Worm (Caenorhabditis elegans) whole organism, young adult: ENCODE measurements around the gene T01H3.5.

Experiments
- B0019.2 ChIP-seq: fragments of 200-800 bp; sonication (Bioruptor generic); conservative IDR thresholded peaks from 2 replicates; pipeline ENCODE4 v1.3.6; 2022; ENCODE audit warnings: missing genetic modification reagents, missing genetic modification characterization, missing compliant biosample characterization
- C06A6.2 ChIP-seq: fragments of 200-800 bp; sonication (Bioruptor generic); conservative IDR thresholded peaks from 2 replicates; pipeline ENCODE4 v1.3.6; 2022; ENCODE audit warnings: missing genetic modification characterization, missing compliant biosample characterization
- F10E7.11 ChIP-seq: sonication (generic microtip); optimal IDR thresholded peaks from 2 replicates; lab custom pipeline; 2017; ENCODE audit warnings: mild to moderate bottlenecking, missing genetic modification characterization, moderate library complexity, missing compliant biosample characterization
- Y56A3A.18 ChIP-seq: fragments of 200-800 bp; sonication (Bioruptor generic); IDR thresholded peaks from 2 replicates; pipeline ENCODE4 v1.3.6; 2022; ENCODE audit warnings: missing genetic modification reagents, missing genetic modification characterization, missing compliant biosample characterization
- Y79H2A.3 ChIP-seq: fragments of 200-800 bp; sonication (Bioruptor generic); conservative IDR thresholded peaks from 2 replicates; pipeline ENCODE4 v1.3.6; 2022; ENCODE audit warnings: missing genetic modification reagents, missing genetic modification characterization, missing compliant biosample characterization
- Y95B8A.8 ChIP-seq: fragments of 200-800 bp; sonication (Bioruptor generic); IDR thresholded peaks from 2 replicates; pipeline ENCODE4 v1.3.6; 2022; ENCODE audit warnings: missing genetic modification reagents, missing genetic modification characterization, missing compliant biosample characterization
- akir-1 ChIP-seq: fragments of 200-800 bp; sonication (Bioruptor generic); optimal IDR thresholded peaks from 2 replicates; lab custom pipeline; 2018; ENCODE audit warnings: mild to moderate bottlenecking, missing genetic modification characterization, moderate library complexity, missing compliant biosample characterization
- aptf-3 ChIP-seq: fragments of 200-800 bp; sonication (Bioruptor generic); IDR thresholded peaks from 2 replicates; pipeline ENCODE4 v1.3.6; 2022; ENCODE audit warnings: missing genetic modification characterization, missing compliant biosample characterization
- attf-3 ChIP-seq: fragments of 200-800 bp; sonication (Bioruptor generic); conservative IDR thresholded peaks from 2 replicates; pipeline ENCODE4 v1.3.6; 2022; ENCODE audit warnings: missing genetic modification reagents, missing genetic modification characterization, missing compliant biosample characterization
- attf-6 ChIP-seq: fragments of 200-800 bp; sonication (Bioruptor generic); IDR thresholded peaks from 2 replicates; pipeline ENCODE4 v1.3.6; 2022; ENCODE audit warnings: missing genetic modification reagents, missing genetic modification characterization, missing compliant biosample characterization
- cebp-1 ChIP-seq, 2 experiments: fragments of 200-800 bp in 1 of 2; sonication (Bioruptor generic) in 1 of 2; sonication (generic microtip) in 1 of 2; IDR thresholded peaks in 1 of 2; optimal IDR thresholded peaks in 1 of 2; 2 replicates each; pipeline versions ENCODE4 v1.3.6 to Lab custom; 2017 to 2022; ENCODE audit warnings: missing compliant biosample characterization in 2 of 2, missing genetic modification characterization in 2 of 2, mild to moderate bottlenecking in 1 of 2, missing genetic modification reagents in 1 of 2, moderate library complexity in 1 of 2
- ceh-40 ChIP-seq: fragments of 200-800 bp; sonication (Bioruptor generic); IDR thresholded peaks from 2 replicates; pipeline ENCODE4 v1.3.6; 2022; ENCODE audit warnings: missing genetic modification characterization, missing compliant biosample characterization
- ceh-58 ChIP-seq: fragments of 200-800 bp; sonication (Bioruptor generic); IDR thresholded peaks from 2 replicates; pipeline ENCODE4 v1.3.6; 2022; ENCODE audit warnings: missing genetic modification characterization, missing compliant biosample characterization
- ceh-79 ChIP-seq: sonication (generic microtip); optimal IDR thresholded peaks from 2 replicates; lab custom pipeline; 2017; ENCODE audit warnings: mild to moderate bottlenecking, missing genetic modification characterization, missing compliant biosample characterization
- ceh-91 ChIP-seq: fragments of 200-800 bp; sonication (Bioruptor generic); IDR thresholded peaks from 2 replicates; pipeline ENCODE4 v1.3.6; 2022; ENCODE audit warnings: missing genetic modification reagents, missing genetic modification characterization, missing compliant biosample characterization
- dox-1 ChIP-seq: fragments of 200-800 bp; sonication (Bioruptor generic); IDR thresholded peaks from 2 replicates; pipeline ENCODE4 v1.3.6; 2022; ENCODE audit warnings: missing genetic modification reagents, missing genetic modification characterization, missing compliant biosample characterization
- dpff-1 ChIP-seq: sonication (generic microtip); optimal IDR thresholded peaks from 2 replicates; lab custom pipeline; 2017; ENCODE audit warnings: mild to moderate bottlenecking, missing genetic modification characterization, missing compliant biosample characterization
- egl-44 ChIP-seq: fragments of 200-800 bp; sonication (Bioruptor generic); IDR thresholded peaks from 2 replicates; pipeline ENCODE4 v1.3.6; 2022; ENCODE audit warnings: missing genetic modification reagents, missing genetic modification characterization, missing compliant biosample characterization
- ekl-4 ChIP-seq: fragments of 200-800 bp; sonication (Bioruptor generic); IDR thresholded peaks from 2 replicates; pipeline ENCODE4 v1.3.6; 2022; ENCODE audit warnings: missing genetic modification reagents, missing genetic modification characterization, missing compliant biosample characterization
- gei-17 ChIP-seq: fragments of 200-800 bp; sonication (Bioruptor generic); optimal IDR thresholded peaks from 2 replicates; lab custom pipeline; 2018; ENCODE audit warnings: mild to moderate bottlenecking, missing genetic modification characterization, missing compliant biosample characterization
- him-1 ChIP-seq: sonication (generic microtip); optimal IDR thresholded peaks from 2 replicates; lab custom pipeline; 2016; ENCODE audit warnings: missing genotype, missing genetic modification reagents, missing genetic modification characterization, missing compliant biosample characterization
- hlh-12 ChIP-seq: sonication (generic microtip); optimal IDR thresholded peaks from 2 replicates; lab custom pipeline; 2016; ENCODE audit warnings: missing genetic modification characterization, missing compliant biosample characterization
- hmg-1.2 ChIP-seq: fragments of 200-800 bp; sonication (Bioruptor generic); IDR thresholded peaks from 2 replicates; pipeline ENCODE4 v1.3.6; 2022; ENCODE audit warnings: missing genetic modification reagents, missing genetic modification characterization, missing compliant biosample characterization
- hrde-1 ChIP-seq: sonication (generic microtip); optimal IDR thresholded peaks from 2 replicates; lab custom pipeline; 2016; ENCODE audit warnings: missing genetic modification characterization, mild to moderate bottlenecking, missing compliant biosample characterization, moderate library complexity, missing genotype, missing genetic modification reagents, borderline replicate concordance
- hsf-1 ChIP-seq: fragments of 200-800 bp; sonication (Bioruptor generic); IDR thresholded peaks from 2 replicates; pipeline ENCODE4 v1.3.6; 2022; ENCODE audit warnings: missing genetic modification reagents, missing genetic modification characterization, missing compliant biosample characterization
- let-526 ChIP-seq: fragments of 200-800 bp; sonication (Bioruptor generic); IDR thresholded peaks from 2 replicates; pipeline ENCODE4 v1.3.6; 2022; ENCODE audit warnings: missing genetic modification reagents, missing genetic modification characterization, missing compliant biosample characterization
- lin-35 ChIP-seq, 3 experiments: fragments of 150-350 bp in 2 of 3; sonication (generic microtip) in 1 of 3; optimal IDR thresholded peaks; 2 replicates each; lab custom pipeline; 2014 to 2018; ENCODE audit warnings: missing biosample characterization in 3 of 3, missing genetic modification characterization in 3 of 3, missing genetic modification reagents in 3 of 3
- lin-54 ChIP-seq: fragments of 200-800 bp; sonication (Bioruptor generic); optimal IDR thresholded peaks from 2 replicates; lab custom pipeline; 2018; ENCODE audit warnings: mild to moderate bottlenecking, missing genetic modification characterization, missing compliant biosample characterization
- lir-1 ChIP-seq: fragments of 200-800 bp; sonication (Bioruptor generic); conservative IDR thresholded peaks from 2 replicates; pipeline ENCODE4 v1.3.6; 2022; ENCODE audit warnings: missing genetic modification reagents, missing genetic modification characterization, missing compliant biosample characterization
- lsl-1 ChIP-seq: fragments of 200-800 bp; sonication (Bioruptor generic); optimal IDR thresholded peaks from 2 replicates; lab custom pipeline; 2018; ENCODE audit warnings: mild to moderate bottlenecking, missing genetic modification characterization, moderate library complexity, missing compliant biosample characterization
- mel-28 ChIP-seq: sonication (generic microtip); optimal IDR thresholded peaks from 2 replicates; lab custom pipeline; 2016; ENCODE audit warnings: borderline replicate concordance, mild to moderate bottlenecking, missing genetic modification characterization, missing compliant biosample characterization
- mxl-1 ChIP-seq: sonication (generic microtip); optimal IDR thresholded peaks from 2 replicates; lab custom pipeline; 2016; ENCODE audit warnings: missing genetic modification characterization, missing compliant biosample characterization
- nfya-2 ChIP-seq: fragments of 200-800 bp; sonication (Bioruptor generic); IDR thresholded peaks from 2 replicates; pipeline ENCODE4 v1.3.6; 2022; ENCODE audit warnings: missing genetic modification reagents, missing genetic modification characterization, missing compliant biosample characterization
- nfyb-1 ChIP-seq: fragments of 200-800 bp; sonication (Bioruptor generic); IDR thresholded peaks from 2 replicates; pipeline ENCODE4 v1.3.6; 2022; ENCODE audit warnings: missing genetic modification reagents, missing genetic modification characterization, missing compliant biosample characterization
- nhr-80 ChIP-seq: sonication (generic microtip); optimal IDR thresholded peaks from 2 replicates; lab custom pipeline; 2016; ENCODE audit warnings: missing genetic modification characterization, missing compliant biosample characterization
- rec-8 ChIP-seq, 2 experiments: sonication (generic microtip); optimal IDR thresholded peaks; 2 replicates each; lab custom pipeline; 2016; ENCODE audit warnings: mild to moderate bottlenecking in 2 of 2, missing genetic modification characterization in 2 of 2, missing genetic modification reagents in 2 of 2, missing genotype in 2 of 2, missing biosample characterization in 1 of 2, missing compliant biosample characterization in 1 of 2, moderate library complexity in 1 of 2
- sea-2 ChIP-seq: fragments of 200-800 bp; sonication (Bioruptor generic); IDR thresholded peaks from 2 replicates; pipeline ENCODE4 v1.3.6; 2022; ENCODE audit warnings: missing genetic modification characterization, missing compliant biosample characterization
- snpc-1.1 ChIP-seq: sonication (generic microtip); optimal IDR thresholded peaks from 2 replicates; lab custom pipeline; 2017; ENCODE audit warnings: missing genetic modification characterization, mild to moderate bottlenecking, missing compliant biosample characterization, antibody characterized with exemption, moderate library complexity, missing genotype, missing genetic modification reagents; ENCODE audit not compliant: insufficient read depth
- somi-1 ChIP-seq: fragments of 200-800 bp; sonication (Bioruptor generic); optimal IDR thresholded peaks from 2 replicates; lab custom pipeline; 2018; ENCODE audit warnings: mild to moderate bottlenecking, missing genetic modification characterization, missing compliant biosample characterization
- unc-62 ChIP-seq: fragments of 150-350 bp; optimal IDR thresholded peaks from 2 replicates; lab custom pipeline; 2014; ENCODE audit warnings: missing biosample characterization, missing genetic modification reagents, missing genetic modification characterization
- xnd-1 ChIP-seq: sonication (generic microtip); optimal IDR thresholded peaks from 2 replicates; lab custom pipeline; 2016; ENCODE audit warnings: missing genotype, missing genetic modification reagents, missing genetic modification characterization, missing compliant biosample characterization
- zfh-2 ChIP-seq: fragments of 200-800 bp; sonication (Bioruptor generic); conservative IDR thresholded peaks from 2 replicates; pipeline ENCODE4 v1.3.6; 2022; ENCODE audit warnings: missing genetic modification reagents, missing genetic modification characterization, missing compliant biosample characterization
- zim-3 ChIP-seq: sonication (generic microtip); optimal IDR thresholded peaks from 2 replicates; lab custom pipeline; 2017; ENCODE audit warnings: mild to moderate bottlenecking, missing genetic modification characterization, moderate library complexity, missing compliant biosample characterization
- ztf-28 ChIP-seq: fragments of 200-800 bp; sonication (Bioruptor generic); IDR thresholded peaks from 2 replicates; pipeline ENCODE4 v1.3.6; 2022; ENCODE audit warnings: missing genetic modification reagents, missing genetic modification characterization, missing compliant biosample characterization
- ztf-3 ChIP-seq: fragments of 200-800 bp; sonication (Bioruptor generic); optimal IDR thresholded peaks from 2 replicates; lab custom pipeline; 2018; ENCODE audit warnings: mild to moderate bottlenecking, missing genetic modification characterization, missing compliant biosample characterization

Gene T01H3.5

ce11 chrII:7877744-7878468 is 1.5 kb upstream of the T01H3.5 start, which contains the start of gene T01H3.2 (continued):
- TF ChIP-seq Y95B8A.8 (no peak), attf-3 (GFP tag; lab: Robert Waterston, UW) (no peak), egl-44 (GFP tag; lab: Robert Waterston, UW) (no peak), B0019.2 (GFP tag; lab: Robert Waterston, UW) (no peak), ceh-79 (no peak), dpff-1 (no peak), ztf-3 (GFP tag; lab: Kevin White, UChicago) (no peak), nhr-80 (tag; lab: Kevin White, UChicago) (no peak), aptf-3 (GFP tag; lab: Robert Waterston, UW) (no peak), ceh-91 (GFP tag; lab: Robert Waterston, UW) (no peak), mxl-1 (tag; lab: Kevin White, UChicago) (no peak), hrde-1 (tag; lab: Kevin White, UChicago) (no peak), rec-8 (tag; optimal IDR thresholded peaks at IDR 0.05; lab: Kevin White, UChicago) (no peak), let-526 (GFP tag; lab: Robert Waterston, UW) (no peak), nfyb-1 (peak; percentile 33; the same call in 1 of the 2 replicates), gei-17 (no peak), hlh-12 (tag; lab: Kevin White, UChicago) (no peak), ceh-40 (no peak), Y79H2A.3 (GFP tag; lab: Robert Waterston, UW) (no peak), zfh-2 (no peak), ceh-58 (no peak), F10E7.11 (tag; lab: Kevin White, UChicago) (no peak), mel-28 (tag; lab: Kevin White, UChicago) (no peak), ekl-4 (no peak), somi-1 (GFP tag; lab: Kevin White, UChicago) (no peak), Y56A3A.18 (GFP tag; lab: Robert Waterston, UW) (no peak), sea-2 (GFP tag; lab: Robert Waterston, UW) (no peak), cebp-1 (GFP tag; IDR thresholded peaks at IDR 0.05; lab: Robert Waterston, UW) (no peak), cebp-1 (tag; optimal IDR thresholded peaks at IDR 0.05; lab: Kevin White, UChicago) (peak; percentile 21), him-1 (tag; lab: Kevin White, UChicago) (no peak), lin-35 (GFP tag; optimal IDR thresholded peaks at IDR 0.05; lab: Kevin White, UChicago) (peak in 1 of 3 experiments; percentile 22)

- no peak for TF ChIP-seq nfya-2
- TF ChIP-seq lir-1 (GFP tag; lab: Robert Waterston, UW) = peak; percentile 36; the same call in 1 of the 2 replicates
- TF ChIP-seq lsl-1 (GFP tag; lab: Kevin White, UChicago) = peak; percentile 98
- peak; percentile 85 for TF ChIP-seq dox-1 (GFP tag; lab: Robert Waterston, UW)
- TF ChIP-seq hsf-1 (GFP tag; lab: Robert Waterston, UW) = peak; percentile 92
- TF ChIP-seq unc-62 (GFP tag; lab: Kevin White, UChicago) = no peak
- TF ChIP-seq mxl-1 (tag; lab: Kevin White, UChicago) = no peak
- TF ChIP-seq C06A6.2 (GFP tag; lab: Robert Waterston, UW) = no peak
- no peak for TF ChIP-seq akir-1 (GFP tag; lab: Kevin White, UChicago)
- peak; percentile 71; the same call in 1 of the 2 replicates for TF ChIP-seq ztf-28 (GFP tag; lab: Robert Waterston, UW)
- peak; percentile 92 for TF ChIP-seq Y95B8A.8
- peak; percentile 81 for TF ChIP-seq ekl-4
- no peak for TF ChIP-seq zim-3
- TF ChIP-seq lin-54 (GFP tag; lab: Kevin White, UChicago) = peak; percentile 89
- TF ChIP-seq xnd-1 (tag; lab: Kevin White, UChicago) = peak; percentile 95
- no peak for TF ChIP-seq attf-6
- TF ChIP-seq hlh-12 (tag; lab: Kevin White, UChicago) = no peak
- TF ChIP-seq snpc-1.1 (tag; lab: Kevin White, UChicago) = peak; percentile 73
- TF ChIP-seq hmg-1.2 (GFP tag; lab: Robert Waterston, UW) = peak; percentile 71; the same call in 1 of the 2 replicates
Measured at ce11 chrII:7880373-7880862, 1.0 kb downstream of the T01H3.5 start, which contains the start of gene perm-1. Gene perm-1 (plus strand): TSS chrII:7880812.
